Worm (Caenorhabditis elegans): ENCODE results near the gene tag-164.

tag-164 gene

ce11 chrIII:13505718-13506117, 46.4 kb downstream of the tag-164 start, which contains the start of gene T28A8.3:
Gene T28A8.3, plus strand, starts transcription at chrIII:13506018.
- no peak for TF ChIP-seq hmg-4 (GFP tag; optimal IDR thresholded peaks at IDR 0.05)
- no peak for TF ChIP-seq tbx-37 (GFP tag; conservative IDR thresholded peaks at IDR 0.05)
- no peak for TF ChIP-seq flt-1 (GFP tag; IDR thresholded peaks at IDR 0.05)
- TF ChIP-seq sea-1 (GFP tag; conservative IDR thresholded peaks at IDR 0.05), result no peak
- no peak for TF ChIP-seq ceh-13 (GFP tag; optimal IDR thresholded peaks at IDR 0.05)
- no peak for TF ChIP-seq B0310.2 (tag; optimal IDR thresholded peaks at IDR 0.05)
- TF ChIP-seq pes-1 (GFP tag; IDR thresholded peaks at IDR 0.05), result no peak
- no peak for TF ChIP-seq ama-1 (optimal IDR thresholded peaks at IDR 0.05)
- TF ChIP-seq aly-1 (tag; optimal IDR thresholded peaks at IDR 0.05), result no peak
- TF ChIP-seq ceh-36 (tag; optimal IDR thresholded peaks at IDR 0.05), result no peak
- TF ChIP-seq scrt-1 (GFP tag; IDR thresholded peaks at IDR 0.05), result no peak
- TF ChIP-seq tbx-11 (GFP tag; IDR thresholded peaks at IDR 0.05), result no peak
- TF ChIP-seq hnd-1 (tag; optimal IDR thresholded peaks at IDR 0.05), result no peak
- no peak for TF ChIP-seq hmbx-1 (tag; optimal IDR thresholded peaks at IDR 0.05)
- no peak for TF ChIP-seq F13C5.2 (tag; optimal IDR thresholded peaks at IDR 0.05)
- TF ChIP-seq ets-7 (tag; optimal IDR thresholded peaks at IDR 0.05), result no peak
- TF ChIP-seq tra-4 (tag; optimal IDR thresholded peaks at IDR 0.05), result no peak

Measured in whole organism, early embryonic.